Worm (Caenorhabditis elegans) whole organism, L4 larva: Measurements from ENCODE around the gene sid-2.
A peak's percentile ranks its signal among the peaks of the same experiment; 100 is the strongest.

Experiments used
- F26F4.8 ChIP-seq: fragments of 200-800 bp; sonication (Bioruptor generic); conservative IDR thresholded peaks from 2 replicates; pipeline ENCODE4 v1.3.6; 2022; ENCODE audit warnings: missing genetic modification characterization, missing compliant biosample characterization
- Y105C5A.15 ChIP-seq: fragments of 200-800 bp; sonication (Bioruptor generic); IDR thresholded peaks from 2 replicates; pipeline ENCODE4 v1.3.6; 2022; ENCODE audit warnings: missing genetic modification characterization, missing compliant biosample characterization
- Y5F2A.4 ChIP-seq: fragments of 200-800 bp; sonication (Bioruptor generic); optimal IDR thresholded peaks from 2 replicates; lab custom pipeline; 2018; ENCODE audit warnings: mild to moderate bottlenecking, missing genetic modification characterization, missing compliant biosample characterization
- ZK337.2 ChIP-seq: fragments of 200-800 bp; sonication (Bioruptor generic); IDR thresholded peaks from 2 replicates; pipeline ENCODE4 v1.3.6; 2022; ENCODE audit warnings: missing genetic modification reagents, missing genetic modification characterization, missing compliant biosample characterization
- aha-1 ChIP-seq: fragments of 150-350 bp; peaks from one replicate; lab custom pipeline; 2014; ENCODE audit warnings: missing biosample characterization, missing genetic modification characterization
- ama-1 ChIP-seq: fragments of 150-350 bp; optimal IDR thresholded peaks from 2 replicates; lab custom pipeline; 2014; ENCODE audit warnings: inconsistent platforms, mixed read lengths
- arid-1 ChIP-seq: fragments of 200-800 bp; sonication (Bioruptor generic); conservative IDR thresholded peaks from 2 replicates; pipeline ENCODE4 v1.3.6; 2022; ENCODE audit warnings: missing genetic modification reagents, missing genetic modification characterization, missing compliant biosample characterization
- ceh-20 ChIP-seq: fragments of 200-800 bp; sonication (Bioruptor generic); IDR thresholded peaks from 2 replicates; pipeline ENCODE4 v1.3.6; 2022; ENCODE audit warnings: missing genetic modification reagents, missing genetic modification characterization, missing compliant biosample characterization
- ceh-28 ChIP-seq: fragments of 150-350 bp; optimal IDR thresholded peaks from 2 replicates; lab custom pipeline; 2014; ENCODE audit warnings: missing biosample characterization, missing genetic modification reagents, missing genetic modification characterization
- ceh-32 ChIP-seq: sonication (generic microtip); optimal IDR thresholded peaks from 2 replicates; lab custom pipeline; 2016; ENCODE audit warnings: mild to moderate bottlenecking, missing genetic modification characterization, missing compliant biosample characterization; ENCODE audit not compliant: poor library complexity
- ceh-62 ChIP-seq: sonication (generic microtip); optimal IDR thresholded peaks from 2 replicates; lab custom pipeline; 2017; ENCODE audit warnings: missing biosample characterization, missing genetic modification characterization
- ctbp-1 ChIP-seq: fragments of 200-800 bp; sonication (Bioruptor generic); IDR thresholded peaks from 2 replicates; pipeline ENCODE4 v1.3.6; 2022; ENCODE audit warnings: missing genetic modification reagents, missing genetic modification characterization, missing compliant biosample characterization
- daf-19 ChIP-seq: fragments of 200-800 bp; sonication (Bioruptor generic); conservative IDR thresholded peaks from 2 replicates; pipeline ENCODE4 v1.3.6; 2022; ENCODE audit warnings: missing genetic modification characterization, missing compliant biosample characterization
- dmd-8 ChIP-seq: fragments of 200-800 bp; sonication (Bioruptor generic); IDR thresholded peaks from 2 replicates; pipeline ENCODE4 v1.3.6; 2022; ENCODE audit warnings: missing genetic modification characterization, missing compliant biosample characterization
- dmd-9 ChIP-seq: fragments of 200-800 bp; sonication (Bioruptor generic); IDR thresholded peaks from 2 replicates; pipeline ENCODE4 v1.3.6; 2022; ENCODE audit warnings: missing genetic modification reagents, missing genetic modification characterization, missing compliant biosample characterization
- duxl-1 ChIP-seq: sonication (generic microtip); optimal IDR thresholded peaks from 2 replicates; lab custom pipeline; 2016; ENCODE audit warnings: mild to moderate bottlenecking, missing genetic modification characterization, moderate library complexity, missing compliant biosample characterization; ENCODE audit not compliant: poor library complexity
- egl-43 ChIP-seq: fragments of 200-800 bp; sonication (Bioruptor generic); IDR thresholded peaks from 2 replicates; pipeline ENCODE4 v1.3.6; 2022; ENCODE audit warnings: missing genetic modification reagents, missing genetic modification characterization, missing compliant biosample characterization
- gei-8 ChIP-seq: fragments of 200-800 bp; sonication (Bioruptor generic); optimal IDR thresholded peaks from 2 replicates; lab custom pipeline; 2018; ENCODE audit warnings: mild to moderate bottlenecking, missing genetic modification characterization, missing compliant biosample characterization
- hif-1 ChIP-seq, 2 experiments: sonication (generic microtip); optimal IDR thresholded peaks; 2 replicates each; lab custom pipeline; 2016 to 2017; ENCODE audit warnings: missing compliant biosample characterization in 2 of 2, missing genetic modification characterization in 2 of 2, missing genetic modification reagents in 2 of 2, missing genotype in 2 of 2, mild to moderate bottlenecking in 1 of 2
- hlh-11 ChIP-seq: fragments of 200-800 bp; sonication (Bioruptor generic); optimal IDR thresholded peaks from 2 replicates; lab custom pipeline; 2018; ENCODE audit warnings: mild to moderate bottlenecking, missing genetic modification characterization, missing compliant biosample characterization
- hlh-30 ChIP-seq: sonication (generic microtip); optimal IDR thresholded peaks from 2 replicates; lab custom pipeline; 2017; ENCODE audit warnings: antibody characterized with exemption, mild to moderate bottlenecking, missing genetic modification characterization, missing compliant biosample characterization; ENCODE audit not compliant: insufficient read depth
- lin-1 ChIP-seq: fragments of 200-800 bp; sonication (Bioruptor generic); IDR thresholded peaks from 2 replicates; pipeline ENCODE4 v1.3.6; 2022; ENCODE audit warnings: missing genetic modification reagents, missing genetic modification characterization, missing compliant biosample characterization
- madf-5 ChIP-seq, 2 experiments: fragments of 200-800 bp; sonication (Bioruptor generic); IDR thresholded peaks; 2 replicates each; pipeline ENCODE4 v1.3.6; 2022; ENCODE audit warnings: missing compliant biosample characterization in 2 of 2, missing genetic modification characterization in 2 of 2
- mdt-29 ChIP-seq: fragments of 200-800 bp; sonication (Bioruptor generic); IDR thresholded peaks from 2 replicates; pipeline ENCODE4 v1.3.6; 2022; ENCODE audit warnings: missing genetic modification reagents, missing genetic modification characterization, missing compliant biosample characterization
- mes-2 ChIP-seq: sonication (generic microtip); optimal IDR thresholded peaks from 2 replicates; lab custom pipeline; 2016; ENCODE audit warnings: missing genotype, mild to moderate bottlenecking, missing genetic modification characterization, missing compliant biosample characterization; ENCODE audit not compliant: poor library complexity, severe bottlenecking
- mxl-3 ChIP-seq: fragments of 200-800 bp; sonication (Bioruptor generic); optimal IDR thresholded peaks from 2 replicates; lab custom pipeline; 2018; ENCODE audit warnings: mild to moderate bottlenecking, missing genetic modification characterization, missing compliant biosample characterization
- nhr-25 ChIP-seq: sonication (generic microtip); optimal IDR thresholded peaks from 2 replicates; lab custom pipeline; 2017; ENCODE audit warnings: missing genetic modification characterization, mild to moderate bottlenecking, missing compliant biosample characterization, antibody characterized with exemption, moderate library complexity, borderline replicate concordance; ENCODE audit not compliant: insufficient read depth
- nhr-41 ChIP-seq: fragments of 200-800 bp; sonication (Bioruptor generic); IDR thresholded peaks from 2 replicates; pipeline ENCODE4 v1.3.6; 2022; ENCODE audit warnings: missing genetic modification reagents, missing genetic modification characterization, missing compliant biosample characterization
- pha-4 ChIP-seq, 2 experiments: fragments of 150-350 bp in 1 of 2; fragments of 200-800 bp in 1 of 2; sonication (Bioruptor generic) in 1 of 2; IDR thresholded peaks in 1 of 2; optimal IDR thresholded peaks in 1 of 2; 2 replicates each; pipeline versions ENCODE4 v1.3.6 to Lab custom; 2014 to 2022; ENCODE audit warnings: missing genetic modification characterization in 2 of 2, missing genetic modification reagents in 2 of 2, missing biosample characterization in 1 of 2, missing compliant biosample characterization in 1 of 2
- php-3 ChIP-seq: fragments of 200-800 bp; sonication (Bioruptor generic); IDR thresholded peaks from 2 replicates; pipeline ENCODE4 v1.3.6; 2022; ENCODE audit warnings: missing genetic modification reagents, missing genetic modification characterization, missing compliant biosample characterization
- rbr-2 ChIP-seq: sonication (generic microtip); optimal IDR thresholded peaks from 2 replicates; lab custom pipeline; 2016; ENCODE audit warnings: missing genotype, missing genetic modification characterization, missing compliant biosample characterization
- snpc-1.2 ChIP-seq: fragments of 200-800 bp; sonication (Bioruptor generic); IDR thresholded peaks from 2 replicates; pipeline ENCODE4 v1.3.6; 2022; ENCODE audit warnings: missing genetic modification reagents, missing genetic modification characterization, missing compliant biosample characterization
- spr-3 ChIP-seq: fragments of 200-800 bp; sonication (Bioruptor generic); optimal IDR thresholded peaks from 2 replicates; lab custom pipeline; 2018; ENCODE audit warnings: mild to moderate bottlenecking, missing genetic modification characterization, missing compliant biosample characterization
- tag-97 ChIP-seq: fragments of 200-800 bp; sonication (Bioruptor generic); IDR thresholded peaks from 2 replicates; pipeline ENCODE4 v1.3.6; 2022; ENCODE audit warnings: missing genetic modification characterization, missing compliant biosample characterization
- unc-130 ChIP-seq: sonication (generic microtip); optimal IDR thresholded peaks from 2 replicates; lab custom pipeline; 2016; ENCODE audit warnings: missing genetic modification reagents, missing genetic modification characterization, missing compliant biosample characterization
- unc-62 ChIP-seq, 3 experiments: fragments of 150-350 bp in 1 of 3; sonication (generic microtip); optimal IDR thresholded peaks in 2 of 3; peaks in 1 of 3; 1 replicate in 1 of 3; 2 replicates in 2 of 3; lab custom pipeline; 2014 to 2017; ENCODE audit warnings: missing biosample characterization in 3 of 3, missing genetic modification characterization in 3 of 3, missing genetic modification reagents in 3 of 3, missing genotype in 1 of 3
- zfp-3 ChIP-seq: fragments of 200-800 bp; sonication (Bioruptor generic); conservative IDR thresholded peaks from 2 replicates; pipeline ENCODE4 v1.3.6; 2022; ENCODE audit warnings: missing genetic modification reagents, missing genetic modification characterization, missing compliant biosample characterization
- ztf-11 ChIP-seq: fragments of 150-350 bp; optimal IDR thresholded peaks from 2 replicates; lab custom pipeline; 2014; ENCODE audit warnings: missing biosample characterization, missing genetic modification characterization

sid-2 gene

DNA sequence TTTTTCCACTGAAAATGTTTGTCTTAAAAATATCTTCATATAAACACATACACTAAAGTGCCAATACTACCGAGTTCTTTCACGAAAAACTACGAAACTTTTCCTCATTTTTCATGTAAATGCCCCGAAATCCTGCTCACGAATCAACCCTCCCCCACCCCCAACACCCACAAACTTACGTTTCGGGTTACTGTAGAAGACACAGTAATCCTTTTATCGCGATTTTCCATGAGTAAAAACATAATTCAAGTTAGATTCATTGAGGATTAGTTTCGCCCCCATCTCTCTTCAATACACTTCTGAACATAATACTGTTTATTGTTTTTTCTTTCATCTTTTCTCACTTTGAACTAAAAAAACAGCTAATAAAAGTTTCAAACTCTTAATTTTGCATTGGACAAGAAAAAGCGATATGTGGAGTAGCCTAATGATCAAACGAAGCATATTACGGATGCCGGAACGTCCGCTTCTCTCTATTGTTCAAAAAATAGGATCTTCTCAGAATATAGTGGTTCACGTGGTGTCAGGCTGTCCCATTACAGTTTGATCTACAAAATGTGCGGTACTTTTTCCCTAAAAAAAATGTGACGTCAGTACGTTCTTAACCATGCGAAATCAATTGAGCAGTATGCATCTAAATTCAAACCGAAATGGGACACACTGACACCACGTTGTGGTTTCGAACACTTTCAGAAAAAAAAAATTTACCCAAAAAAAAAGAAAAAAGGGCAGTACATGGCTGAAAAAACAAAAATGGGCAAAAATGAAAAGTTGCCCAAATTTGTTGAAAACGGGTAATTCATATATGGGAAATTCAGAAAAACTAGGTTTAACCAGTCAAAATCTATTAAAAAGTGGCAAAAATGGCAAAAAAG is 45.0 kb downstream of the sid-2 start:
- TF ChIP-seq ztf-11 (tag; lab: Kevin White, UChicago) (no peak), aha-1 (tag; lab: Kevin White, UChicago) (peak; percentile 16), hif-1 (tag; optimal IDR thresholded peaks at IDR 0.05; lab: Kevin White, UChicago) (no peak), ceh-20 (GFP tag; lab: Robert Waterston, UW) (no peak), pha-4 (GFP tag; IDR thresholded peaks at IDR 0.05; lab: Robert Waterston, UW) (no peak), pha-4 (tag; optimal IDR thresholded peaks at IDR 0.05; lab: Kevin White, UChicago) (no peak), hlh-11 (tag; lab: Kevin White, UChicago) (no peak), rbr-2 (tag; lab: Kevin White, UChicago) (no peak), egl-43 (GFP tag; lab: Robert Waterston, UW) (no peak), madf-5 (GFP tag; IDR thresholded peaks at IDR 0.05; lab: Robert Waterston, UW) (no peak), ama-1 (lab: Kevin White, UChicago) (peak; percentile 33), ZK337.2 (GFP tag; lab: Robert Waterston, UW) (no peak), zfp-3 (no peak), spr-3 (no peak), ctbp-1 (GFP tag; lab: Robert Waterston, UW) (no peak), snpc-1.2 (peak; percentile 22; the same call in 1 of the 2 replicates), lin-1 (GFP tag; lab: Robert Waterston, UW) (no peak), Y105C5A.15 (no peak), unc-130 (GFP tag; lab: Kevin White, UChicago) (no peak), nhr-41 (peak; percentile 17; the same call in 1 of the 2 replicates), unc-62 (GFP tag; optimal IDR thresholded peaks at IDR 0.05 in 1 of 2; lab: Kevin White, UChicago) (peak in 1 of 2 experiments; percentile 38), unc-62 (tag; optimal IDR thresholded peaks at IDR 0.05; lab: Kevin White, UChicago) (no peak), hlh-30 (tag; lab: Kevin White, UChicago) (peak; percentile 14), nhr-25 (tag; lab: Kevin White, UChicago) (no peak), ceh-62 (tag; lab: Kevin White, UChicago) (no peak), php-3 (GFP tag; lab: Robert Waterston, UW) (no peak), F26F4.8 (GFP tag; lab: Robert Waterston, UW) (no peak), gei-8 (GFP tag; lab: Kevin White, UChicago) (peak; percentile 49), Y5F2A.4 (GFP tag; lab: Kevin White, UChicago) (no peak), duxl-1 (peak; percentile 50), ceh-28 (tag; lab: Kevin White, UChicago) (no peak), dmd-8 (GFP tag; lab: Robert Waterston, UW) (no peak), ceh-32 (tag; lab: Kevin White, UChicago) (no peak), mxl-3 (no peak)

DNA sequence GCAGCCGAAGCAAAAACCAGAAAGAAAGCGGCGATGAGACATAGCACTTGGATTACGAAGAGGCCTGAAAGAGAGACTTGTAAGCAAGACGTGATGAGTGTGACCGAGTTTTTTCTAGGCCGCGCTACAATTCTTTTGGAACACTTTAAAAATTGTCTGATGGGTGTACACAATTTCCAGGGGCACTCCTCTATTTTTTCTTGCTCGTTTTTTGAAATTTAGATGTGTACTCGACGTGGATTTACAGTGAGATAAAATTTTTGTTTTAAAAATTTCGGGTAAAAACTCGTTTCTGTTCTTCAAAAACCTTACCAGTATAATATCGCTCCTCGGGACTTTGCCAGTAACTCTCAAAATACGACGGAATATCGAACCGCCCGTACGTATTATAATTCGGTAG is 50.5 kb downstream of the sid-2 start:
- TF ChIP-seq dmd-9 (GFP tag; lab: Robert Waterston, UW) (no peak), unc-62 (GFP tag; optimal IDR thresholded peaks at IDR 0.05 in 1 of 2; lab: Kevin White, UChicago) (peak in 1 of 2 experiments; percentile 90), unc-62 (tag; optimal IDR thresholded peaks at IDR 0.05; lab: Kevin White, UChicago) (no peak)
- TF ChIP-seq, all 104 proteins: peak for 1

DNA sequence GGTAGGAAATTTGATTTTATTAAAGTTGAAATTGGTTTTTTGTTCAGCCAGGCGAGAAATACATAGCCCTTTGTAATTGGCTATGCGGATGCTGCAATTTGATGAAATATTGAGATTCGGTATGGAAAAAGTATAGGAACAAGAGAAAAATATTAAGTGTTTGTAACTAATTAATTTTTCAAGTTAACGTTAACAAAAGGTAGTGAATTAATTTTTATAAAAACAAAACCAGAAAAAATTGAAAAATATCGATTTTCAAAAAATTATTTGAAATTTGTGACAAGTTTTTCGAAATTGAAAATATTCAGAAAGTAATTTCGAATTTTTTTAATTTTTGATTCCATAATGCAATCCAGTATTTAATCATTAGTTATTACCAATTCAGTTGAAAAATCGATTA is 52.3 kb downstream of the sid-2 start, which contains the start of gene W06F12.2:
W06F12.2 (minus strand) TSS at position 101 of the 400 bp plus-strand sequence.
- TF ChIP-seq daf-19 (GFP tag; lab: Robert Waterston, UW) (no peak), tag-97 (GFP tag; lab: Robert Waterston, UW) (no peak), mes-2 (tag; lab: Kevin White, UChicago) (no peak), F26F4.8 (GFP tag; lab: Robert Waterston, UW) (no peak), mdt-29 (no peak), unc-62 (GFP tag; optimal IDR thresholded peaks at IDR 0.05 in 1 of 2; lab: Kevin White, UChicago) (peak in 1 of 2 experiments; percentile 62), unc-62 (tag; optimal IDR thresholded peaks at IDR 0.05; lab: Kevin White, UChicago) (no peak), arid-1 (GFP tag; lab: Robert Waterston, UW) (no peak), madf-5 (GFP tag; IDR thresholded peaks at IDR 0.05; lab: Robert Waterston, UW) (no peak)
